Worm (Caenorhabditis elegans): ENCODE results near the gene osm-12.

- TF ChIP-seq B0261.1 (tag; optimal IDR thresholded peaks at IDR 0.05) = no peak
- no peak for TF ChIP-seq snpc-4 (GFP tag; optimal IDR thresholded peaks at IDR 0.05)
- TF ChIP-seq snpc-4 (tag; optimal IDR thresholded peaks at IDR 0.05) = no peak
- TF ChIP-seq unc-130 (GFP tag; optimal IDR thresholded peaks at IDR 0.05) = no peak
- TF ChIP-seq nhr-179 (tag; optimal IDR thresholded peaks at IDR 0.05) = no peak
- no peak for TF ChIP-seq ama-1 (optimal IDR thresholded peaks at IDR 0.05)
- TF ChIP-seq ama-1 (GFP tag; optimal IDR thresholded peaks at IDR 0.05) = no peak
Measured at ce11 chrIII:12159208-12159607, 43.1 kb downstream of the osm-12 start.
